Fruit fly (Drosophila melanogaster) whole organism, prepupa: Measurements from ENCODE around the gene eEF1alpha2.

Experiments used
- Blimp-1 ChIP-seq: fragments of 200-800 bp; sonication (Bioruptor generic); optimal IDR thresholded peaks from 3 replicates; lab custom pipeline; 2017; ENCODE audit warnings: missing biosample characterization, missing genetic modification characterization, mild to moderate bottlenecking, moderate library complexity, missing genetic modification reagents
- CG10631 ChIP-seq: fragments of 200-800 bp; sonication (Bioruptor generic); optimal IDR thresholded peaks from 2 replicates; lab custom pipeline; 2016; ENCODE audit warnings: missing biosample characterization, missing genetic modification characterization
- CG10669 ChIP-seq: fragments of 200-800 bp; sonication (Bioruptor generic); optimal IDR thresholded peaks from 3 replicates; lab custom pipeline; 2018; ENCODE audit warnings: missing biosample characterization, mild to moderate bottlenecking, missing genetic modification characterization, moderate library complexity
- CG11762 ChIP-seq: fragments of 200-800 bp; sonication (Bioruptor generic); optimal IDR thresholded peaks from 3 replicates; lab custom pipeline; 2016; ENCODE audit warnings: missing biosample characterization, missing genetic modification characterization; ENCODE audit not compliant: insufficient read depth
- CG11902 ChIP-seq: fragments of 200-800 bp; sonication (Bioruptor generic); optimal IDR thresholded peaks from 3 replicates; lab custom pipeline; 2016; ENCODE audit warnings: missing biosample characterization, missing genetic modification characterization
- CG1621 ChIP-seq: fragments of 200-800 bp; sonication (Bioruptor generic); optimal IDR thresholded peaks from 3 replicates; lab custom pipeline; 2018; ENCODE audit warnings: missing biosample characterization, mild to moderate bottlenecking, missing genetic modification characterization
- CG16779 ChIP-seq: fragments of 200-800 bp; sonication (Bioruptor generic); optimal IDR thresholded peaks from 3 replicates; lab custom pipeline; 2017; ENCODE audit warnings: missing biosample characterization, mild to moderate bottlenecking, missing genetic modification characterization
- CG31627 ChIP-seq: fragments of 200-800 bp; sonication (Bioruptor generic); optimal IDR thresholded peaks from 3 replicates; lab custom pipeline; 2016; ENCODE audit warnings: missing biosample characterization, missing genetic modification characterization
- CG32006 ChIP-seq: fragments of 200-800 bp; sonication (Bioruptor generic); optimal IDR thresholded peaks from 3 replicates; lab custom pipeline; 2017; ENCODE audit warnings: missing biosample characterization, mild to moderate bottlenecking, missing genetic modification characterization
- CG34406 ChIP-seq: fragments of 200-800 bp; sonication (Bioruptor generic); optimal IDR thresholded peaks from 3 replicates; lab custom pipeline; 2016; ENCODE audit warnings: missing biosample characterization, missing genetic modification characterization
- CG3919 ChIP-seq: fragments of 200-800 bp; sonication (Bioruptor generic); optimal IDR thresholded peaks from 3 replicates; lab custom pipeline; 2016; ENCODE audit warnings: missing biosample characterization, missing genetic modification characterization
- CG4318 ChIP-seq: fragments of 200-800 bp; sonication (Bioruptor generic); optimal IDR thresholded peaks from 3 replicates; lab custom pipeline; 2017; ENCODE audit warnings: missing biosample characterization, mild to moderate bottlenecking, missing genetic modification characterization
- CG6792 ChIP-seq: fragments of 200-800 bp; sonication (Bioruptor generic); optimal IDR thresholded peaks from 3 replicates; lab custom pipeline; 2016; ENCODE audit warnings: missing biosample characterization, missing genetic modification characterization
- CG6808 ChIP-seq: fragments of 200-800 bp; sonication (Bioruptor generic); optimal IDR thresholded peaks from 3 replicates; lab custom pipeline; 2017; ENCODE audit warnings: missing biosample characterization, missing genetic modification characterization, mild to moderate bottlenecking, moderate library complexity, missing genetic modification reagents
- CG6854 ChIP-seq: fragments of 200-800 bp; sonication (Bioruptor generic); optimal IDR thresholded peaks from 2 replicates; lab custom pipeline; 2017; ENCODE audit warnings: missing biosample characterization, mild to moderate bottlenecking, missing genetic modification characterization
- CG7368 ChIP-seq: fragments of 200-800 bp; sonication (Bioruptor generic); optimal IDR thresholded peaks from 3 replicates; lab custom pipeline; 2016; ENCODE audit warnings: missing biosample characterization, missing genetic modification characterization
- CG8119 ChIP-seq: fragments of 200-800 bp; sonication (Bioruptor generic); IDR thresholded peaks from 3 replicates; pipeline ENCODE4 v1.3.6; 2022; ENCODE audit warnings: missing biosample characterization, missing genetic modification characterization
- CG8319 ChIP-seq: fragments of 200-800 bp; sonication (Bioruptor generic); optimal IDR thresholded peaks from 3 replicates; lab custom pipeline; 2016; ENCODE audit warnings: missing biosample characterization, missing genetic modification characterization
- CG8632 ChIP-seq: fragments of 200-800 bp; sonication (Bioruptor generic); optimal IDR thresholded peaks from 3 replicates; lab custom pipeline; 2016; ENCODE audit warnings: missing biosample characterization, missing genetic modification characterization
- CG9139 ChIP-seq: fragments of 200-800 bp; sonication (Bioruptor generic); optimal IDR thresholded peaks from 3 replicates; lab custom pipeline; 2017; ENCODE audit warnings: missing biosample characterization, mild to moderate bottlenecking, missing genetic modification characterization
- Eip75B ChIP-seq: fragments of 200-800 bp; sonication (Bioruptor generic); optimal IDR thresholded peaks from 3 replicates; lab custom pipeline; 2016; ENCODE audit warnings: missing biosample characterization, missing genetic modification characterization
- Eip93F ChIP-seq: fragments of 200-800 bp; sonication (Bioruptor generic); optimal IDR thresholded peaks from 2 replicates; lab custom pipeline; 2016; ENCODE audit warnings: missing biosample characterization, mild to moderate bottlenecking, missing genetic modification characterization
- Ets21C ChIP-seq: fragments of 200-800 bp; sonication (Bioruptor generic); optimal IDR thresholded peaks from 3 replicates; lab custom pipeline; 2016; ENCODE audit warnings: missing biosample characterization, missing genetic modification characterization
- Ets96B ChIP-seq: fragments of 200-800 bp; optimal IDR thresholded peaks from 2 replicates; lab custom pipeline; 2019; ENCODE audit warnings: missing biosample characterization, mild to moderate bottlenecking, missing genetic modification characterization, moderate library complexity
- Gug ChIP-seq: fragments of 200-800 bp; sonication (Bioruptor generic); IDR thresholded peaks from 2 replicates; pipeline ENCODE4 v1.3.6; 2022; ENCODE audit warnings: missing biosample characterization, missing genetic modification characterization
- Hr38 ChIP-seq: sonication (Bioruptor generic); optimal IDR thresholded peaks from 2 replicates; lab custom pipeline; 2016; ENCODE audit warnings: missing biosample characterization, missing genetic modification characterization
- Hr39 ChIP-seq: fragments of 200-800 bp; sonication (Bioruptor generic); optimal IDR thresholded peaks from 2 replicates; lab custom pipeline; 2016; ENCODE audit warnings: missing biosample characterization, missing genetic modification characterization
- Hr4 ChIP-seq: fragments of 200-800 bp; sonication (Bioruptor generic); optimal IDR thresholded peaks from 3 replicates; lab custom pipeline; 2016; ENCODE audit warnings: missing biosample characterization, missing genetic modification characterization
- Lpt ChIP-seq: fragments of 200-800 bp; sonication (Bioruptor generic); optimal IDR thresholded peaks from 3 replicates; lab custom pipeline; 2016; ENCODE audit warnings: missing biosample characterization, missing genetic modification characterization
- OdsH ChIP-seq: fragments of 200-800 bp; sonication (Bioruptor generic); optimal IDR thresholded peaks from 3 replicates; lab custom pipeline; 2016; ENCODE audit warnings: missing biosample characterization, missing genetic modification characterization
- Smox ChIP-seq: fragments of 200-800 bp; sonication (Bioruptor generic); optimal IDR thresholded peaks from 3 replicates; lab custom pipeline; 2016; ENCODE audit warnings: missing biosample characterization, missing genetic modification characterization
- Sox14 ChIP-seq: fragments of 200-800 bp; sonication (Bioruptor generic); optimal IDR thresholded peaks from 3 replicates; lab custom pipeline; 2016; ENCODE audit warnings: missing biosample characterization, missing genetic modification characterization
- Sox15 ChIP-seq: fragments of 200-800 bp; sonication (Bioruptor generic); optimal IDR thresholded peaks from 3 replicates; lab custom pipeline; 2016; ENCODE audit warnings: missing biosample characterization, missing genetic modification characterization
- achi ChIP-seq: fragments of 200-800 bp; sonication (Bioruptor generic); optimal IDR thresholded peaks from 3 replicates; lab custom pipeline; 2016; ENCODE audit warnings: missing biosample characterization, missing genetic modification characterization
- acj6 ChIP-seq: fragments of 200-800 bp; sonication (Bioruptor generic); optimal IDR thresholded peaks from 3 replicates; lab custom pipeline; 2016; ENCODE audit warnings: missing biosample characterization, missing genetic modification characterization
- cyc ChIP-seq: fragments of 200-800 bp; sonication (Bioruptor generic); optimal IDR thresholded peaks from 3 replicates; lab custom pipeline; 2016; ENCODE audit warnings: missing biosample characterization, missing genetic modification characterization
- dac ChIP-seq: fragments of 200-800 bp; sonication (Bioruptor generic); optimal IDR thresholded peaks from 2 replicates; lab custom pipeline; 2017; ENCODE audit warnings: missing biosample characterization, mild to moderate bottlenecking, missing genetic modification characterization
- dsx ChIP-seq: fragments of 200-800 bp; optimal IDR thresholded peaks from 3 replicates; lab custom pipeline; 2019; ENCODE audit warnings: missing biosample characterization, mild to moderate bottlenecking, missing genetic modification characterization, moderate library complexity; ENCODE audit not compliant: poor library complexity, severe bottlenecking
- esn ChIP-seq: fragments of 200-800 bp; sonication (Bioruptor generic); optimal IDR thresholded peaks from 2 replicates; lab custom pipeline; 2016; ENCODE audit warnings: missing biosample characterization, mild to moderate bottlenecking, missing genetic modification characterization, moderate library complexity
- fd59A ChIP-seq: fragments of 200-800 bp; sonication (Bioruptor generic); optimal IDR thresholded peaks from 2 replicates; lab custom pipeline; 2017; ENCODE audit warnings: missing biosample characterization, mild to moderate bottlenecking, missing genetic modification characterization, missing genetic modification reagents
- fd85E ChIP-seq: fragments of 200-800 bp; sonication (Bioruptor generic); optimal IDR thresholded peaks from 3 replicates; lab custom pipeline; 2016; ENCODE audit warnings: missing biosample characterization, missing genetic modification characterization
- fkh ChIP-seq: fragments of 200-800 bp; sonication (Bioruptor generic); optimal IDR thresholded peaks from 3 replicates; lab custom pipeline; 2017; ENCODE audit warnings: missing biosample characterization, mild to moderate bottlenecking, missing genetic modification characterization, moderate library complexity
- net ChIP-seq: fragments of 200-800 bp; sonication (Bioruptor generic); optimal IDR thresholded peaks from 3 replicates; lab custom pipeline; 2016; ENCODE audit warnings: missing biosample characterization, missing genetic modification characterization
- salr ChIP-seq, 2 experiments: fragments of 200-800 bp; sonication (Bioruptor generic); optimal IDR thresholded peaks; 3 replicates each; lab custom pipeline; 2016 to 2018; ENCODE audit warnings: missing biosample characterization in 2 of 2, missing genetic modification characterization in 2 of 2, mild to moderate bottlenecking in 1 of 2
- ss ChIP-seq, 2 experiments: fragments of 200-800 bp; sonication (Bioruptor generic); optimal IDR thresholded peaks; 2 replicates in 1 of 2; 3 replicates in 1 of 2; lab custom pipeline; 2017 to 2018; ENCODE audit warnings: mild to moderate bottlenecking in 2 of 2, missing biosample characterization in 2 of 2, missing genetic modification characterization in 2 of 2, moderate library complexity in 1 of 2
- svp ChIP-seq: fragments of 200-800 bp; sonication (Bioruptor generic); peaks from one replicate; lab custom pipeline; 2016; ENCODE audit warnings: missing biosample characterization, missing genetic modification characterization
- topi ChIP-seq: fragments of 200-800 bp; sonication (Bioruptor generic); optimal IDR thresholded peaks from 3 replicates; lab custom pipeline; 2016; ENCODE audit warnings: missing biosample characterization, missing genetic modification characterization
- vri ChIP-seq: fragments of 200-800 bp; sonication (Bioruptor generic); optimal IDR thresholded peaks from 3 replicates; lab custom pipeline; 2016; ENCODE audit warnings: missing biosample characterization, mild to moderate bottlenecking, missing genetic modification characterization

The eEF1alpha2 gene

DNA sequence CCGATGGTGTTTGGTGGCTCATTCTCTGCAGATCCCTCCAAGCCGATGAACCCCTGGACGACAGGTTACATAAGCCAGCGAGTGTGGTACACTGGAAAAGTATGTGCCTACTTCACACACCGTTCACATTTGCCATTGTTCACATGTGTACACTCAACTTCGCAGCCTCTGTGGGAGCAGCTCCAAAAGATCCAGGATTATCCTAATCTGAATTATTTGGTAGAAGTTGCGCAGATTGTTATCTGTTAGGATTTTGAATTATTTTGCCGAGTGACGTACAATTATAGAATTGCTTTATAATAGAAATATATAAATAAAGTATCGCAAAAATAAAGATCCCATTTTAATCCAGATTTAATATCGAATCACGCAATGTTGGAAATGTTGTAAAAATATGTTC is 29.3 kb downstream of the eEF1alpha2 start (continued):
- peak; percentile 31 for TF ChIP-seq CG6792
- TF ChIP-seq CG8119 (GFP tag; lab: Robert Waterston, UW): peak; percentile 60
- TF ChIP-seq CG6808 (GFP tag; lab: Kevin White, UChicago): peak; percentile 48
- peak; percentile 78 for TF ChIP-seq svp (GFP tag; lab: Kevin White, UChicago)
- TF ChIP-seq Sox15 (GFP tag; lab: Kevin White, UChicago): peak; percentile 13
- TF ChIP-seq CG7368 (GFP tag; lab: Kevin White, UChicago): peak; percentile 23
- no peak for TF ChIP-seq Ets21C (GFP tag; lab: Kevin White, UChicago)
- peak; percentile 28 for TF ChIP-seq dac (GFP tag; lab: Kevin White, UChicago)
- TF ChIP-seq fkh (GFP tag; lab: Kevin White, UChicago): no peak
- TF ChIP-seq OdsH: peak; percentile 71
- TF ChIP-seq Hr4 (GFP tag; lab: Kevin White, UChicago): peak; percentile 75
- peak; percentile 30 for TF ChIP-seq Ets96B (tag; lab: Kevin White, UChicago)
- TF ChIP-seq Hr39 (GFP tag; lab: Kevin White, UChicago): no peak
- TF ChIP-seq Eip75B (GFP tag; lab: Kevin White, UChicago): no peak
- TF ChIP-seq CG34406 (GFP tag; lab: Kevin White, UChicago): peak; percentile 50
- TF ChIP-seq salr (GFP tag; optimal IDR thresholded peaks at IDR 0.05; lab: Kevin White, UChicago): peak in 1 of 2 experiments; percentile 51
- TF ChIP-seq Lpt: peak; percentile 14
- peak; percentile 57 for TF ChIP-seq CG4318 (GFP tag; lab: Kevin White, UChicago)

DNA sequence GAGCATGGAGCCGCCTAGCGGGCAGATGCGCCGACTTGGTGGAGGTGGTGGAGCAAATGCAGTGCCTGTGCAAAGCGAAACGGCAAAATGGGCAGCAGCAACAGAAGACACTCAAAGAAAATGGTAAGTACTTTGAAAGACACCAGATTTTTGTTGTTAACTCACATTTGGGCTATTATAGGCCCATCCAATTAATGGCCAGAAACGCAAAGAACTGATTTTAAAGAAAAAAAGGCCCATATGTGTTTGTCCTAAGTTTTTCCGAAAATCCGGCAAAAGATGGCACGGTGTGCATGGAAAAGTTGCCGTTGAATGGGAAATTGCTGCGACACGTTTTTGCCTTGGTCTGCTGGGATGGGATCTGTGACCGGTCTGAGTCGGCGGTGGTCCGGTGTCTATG is 29.9 kb downstream of the eEF1alpha2 start:
- peak; percentile 32 for TF ChIP-seq acj6 (GFP tag; lab: Kevin White, UChicago)
- no peak for TF ChIP-seq CG6792
- peak; percentile 84 for TF ChIP-seq Lpt
- peak in 1 of 2 experiments; percentile 6 for TF ChIP-seq ss (GFP tag; optimal IDR thresholded peaks at IDR 0.05; lab: Kevin White, UChicago)
- TF ChIP-seq esn: no peak
- TF ChIP-seq CG11762 (GFP tag; lab: Kevin White, UChicago): peak; percentile 62
- TF ChIP-seq fd59A (GFP tag; lab: Kevin White, UChicago): no peak
- no peak for TF ChIP-seq Hr39 (GFP tag; lab: Kevin White, UChicago)
- TF ChIP-seq Hr38 (GFP tag; lab: Kevin White, UChicago): no peak
- no peak for TF ChIP-seq CG31627
- TF ChIP-seq CG32006 (GFP tag; lab: Kevin White, UChicago): peak; percentile 87
- TF ChIP-seq Hr4 (GFP tag; lab: Kevin White, UChicago): peak; percentile 78
- no peak for TF ChIP-seq Blimp-1
- TF ChIP-seq CG10631 (GFP tag; lab: Kevin White, UChicago): peak; percentile 68
- TF ChIP-seq CG11902: no peak
- no peak for TF ChIP-seq fd85E
- no peak for TF ChIP-seq CG8319 (GFP tag; lab: Kevin White, UChicago)
- TF ChIP-seq vri: no peak
- TF ChIP-seq salr (GFP tag; optimal IDR thresholded peaks at IDR 0.05; lab: Kevin White, UChicago): peak in 1 of 2 experiments; percentile 35
- TF ChIP-seq OdsH: peak; percentile 53
- peak; percentile 24 for TF ChIP-seq CG10669
- TF ChIP-seq Smox: no peak
- TF ChIP-seq achi (GFP tag; lab: Kevin White, UChicago): peak; percentile 81
- no peak for TF ChIP-seq Eip93F (GFP tag; lab: Kevin White, UChicago)
- TF ChIP-seq CG1621 (tag; lab: Kevin White, UChicago): no peak
- TF ChIP-seq Ets96B (tag; lab: Kevin White, UChicago): peak; percentile 56
- TF ChIP-seq Ets21C (GFP tag; lab: Kevin White, UChicago): no peak
- peak; percentile 81 for TF ChIP-seq CG3919 (GFP tag; lab: Kevin White, UChicago)
- TF ChIP-seq fkh (GFP tag; lab: Kevin White, UChicago): no peak
- TF ChIP-seq Sox15 (GFP tag; lab: Kevin White, UChicago): no peak
- peak; percentile 35 for TF ChIP-seq Eip75B (GFP tag; lab: Kevin White, UChicago)
- TF ChIP-seq Gug: peak; percentile 65
- TF ChIP-seq CG6854: no peak
- peak; percentile 50 for TF ChIP-seq CG16779
- peak; percentile 16 for TF ChIP-seq topi (GFP tag; lab: Kevin White, UChicago)
- no peak for TF ChIP-seq cyc (GFP tag; lab: Kevin White, UChicago)
- TF ChIP-seq Sox14: peak; percentile 63
- peak; percentile 52 for TF ChIP-seq net
- TF ChIP-seq CG8632: no peak
- no peak for TF ChIP-seq dsx (GFP tag; lab: Kevin White, UChicago)
- TF ChIP-seq CG9139 (GFP tag; lab: Kevin White, UChicago): no peak
- peak; percentile 86 for TF ChIP-seq CG8119 (GFP tag; lab: Robert Waterston, UW)
